Worm (Caenorhabditis elegans): ENCODE data around the gene idpp-16.

The idpp-16 gene

ce11 chrV:11621276-11621675 lies 15.0 kb upstream of the idpp-16 start:
- TF ChIP-seq scrt-1 (GFP tag; IDR thresholded peaks at IDR 0.05) (no peak), B0310.2 (tag; optimal IDR thresholded peaks at IDR 0.05) (no peak), sea-1 (GFP tag; conservative IDR thresholded peaks at IDR 0.05) (no peak), hmbx-1 (tag; optimal IDR thresholded peaks at IDR 0.05) (no peak), hmg-4 (GFP tag; optimal IDR thresholded peaks at IDR 0.05) (no peak), ceh-36 (tag; optimal IDR thresholded peaks at IDR 0.05) (no peak), flt-1 (GFP tag; IDR thresholded peaks at IDR 0.05) (no peak), ceh-13 (GFP tag; optimal IDR thresholded peaks at IDR 0.05) (no peak), hnd-1 (tag; optimal IDR thresholded peaks at IDR 0.05) (no peak), tbx-37 (GFP tag; conservative IDR thresholded peaks at IDR 0.05) (no peak), ama-1 (optimal IDR thresholded peaks at IDR 0.05) (no peak), F13C5.2 (tag; optimal IDR thresholded peaks at IDR 0.05) (no peak), aly-1 (tag; optimal IDR thresholded peaks at IDR 0.05) (no peak), ets-7 (tag; optimal IDR thresholded peaks at IDR 0.05) (no peak), pes-1 (GFP tag; IDR thresholded peaks at IDR 0.05) (no peak), tra-4 (tag; optimal IDR thresholded peaks at IDR 0.05) (no peak), tbx-11 (GFP tag; IDR thresholded peaks at IDR 0.05) (no peak)

ce11 chrV:11620081-11620480 lies 13.8 kb upstream of the idpp-16 start:
- TF ChIP-seq flt-1 (GFP tag; IDR thresholded peaks at IDR 0.05), result no peak
- TF ChIP-seq ama-1 (optimal IDR thresholded peaks at IDR 0.05), result no peak
- TF ChIP-seq aly-1 (tag; optimal IDR thresholded peaks at IDR 0.05), result no peak
- no peak for TF ChIP-seq tbx-11 (GFP tag; IDR thresholded peaks at IDR 0.05)
- no peak for TF ChIP-seq hmbx-1 (tag; optimal IDR thresholded peaks at IDR 0.05)
- TF ChIP-seq hmg-4 (GFP tag; optimal IDR thresholded peaks at IDR 0.05), result no peak
- no peak for TF ChIP-seq B0310.2 (tag; optimal IDR thresholded peaks at IDR 0.05)
- no peak for TF ChIP-seq hnd-1 (tag; optimal IDR thresholded peaks at IDR 0.05)
- TF ChIP-seq tra-4 (tag; optimal IDR thresholded peaks at IDR 0.05), result no peak
- TF ChIP-seq ceh-36 (tag; optimal IDR thresholded peaks at IDR 0.05), result no peak
- TF ChIP-seq scrt-1 (GFP tag; IDR thresholded peaks at IDR 0.05), result no peak
- TF ChIP-seq ceh-13 (GFP tag; optimal IDR thresholded peaks at IDR 0.05), result no peak
- TF ChIP-seq tbx-37 (GFP tag; conservative IDR thresholded peaks at IDR 0.05), result no peak
- no peak for TF ChIP-seq pes-1 (GFP tag; IDR thresholded peaks at IDR 0.05)
- no peak for TF ChIP-seq F13C5.2 (tag; optimal IDR thresholded peaks at IDR 0.05)
- TF ChIP-seq ets-7 (tag; optimal IDR thresholded peaks at IDR 0.05), result no peak
- TF ChIP-seq sea-1 (GFP tag; conservative IDR thresholded peaks at IDR 0.05), result no peak

- no peak for TF ChIP-seq ceh-13 (GFP tag; optimal IDR thresholded peaks at IDR 0.05)
- TF ChIP-seq tra-4 (tag; optimal IDR thresholded peaks at IDR 0.05), result no peak
- no peak for TF ChIP-seq sea-1 (GFP tag; conservative IDR thresholded peaks at IDR 0.05)
- no peak for TF ChIP-seq ets-7 (tag; optimal IDR thresholded peaks at IDR 0.05)
- TF ChIP-seq B0310.2 (tag; optimal IDR thresholded peaks at IDR 0.05), result no peak
- TF ChIP-seq tbx-11 (GFP tag; IDR thresholded peaks at IDR 0.05), result no peak
- no peak for TF ChIP-seq hmbx-1 (tag; optimal IDR thresholded peaks at IDR 0.05)
- no peak for TF ChIP-seq scrt-1 (GFP tag; IDR thresholded peaks at IDR 0.05)
- TF ChIP-seq aly-1 (tag; optimal IDR thresholded peaks at IDR 0.05), result no peak
- TF ChIP-seq hmg-4 (GFP tag; optimal IDR thresholded peaks at IDR 0.05), result no peak
- TF ChIP-seq ama-1 (optimal IDR thresholded peaks at IDR 0.05), result no peak
- TF ChIP-seq tbx-37 (GFP tag; conservative IDR thresholded peaks at IDR 0.05), result no peak
- no peak for TF ChIP-seq flt-1 (GFP tag; IDR thresholded peaks at IDR 0.05)
- TF ChIP-seq ceh-36 (tag; optimal IDR thresholded peaks at IDR 0.05), result no peak
- TF ChIP-seq hnd-1 (tag; optimal IDR thresholded peaks at IDR 0.05), result no peak
- no peak for TF ChIP-seq F13C5.2 (tag; optimal IDR thresholded peaks at IDR 0.05)
- no peak for TF ChIP-seq pes-1 (GFP tag; IDR thresholded peaks at IDR 0.05)
Observed at ce11 chrV:11618173-11618572, 11.8 kb upstream of the idpp-16 start, which contains the start of gene glb-15. glb-15 (minus strand) TSS chrV:11618273.

ce11 chrV:11616813-11617212 lies 10.5 kb upstream of the idpp-16 start:
- no peak for TF ChIP-seq hmg-4 (GFP tag; optimal IDR thresholded peaks at IDR 0.05)

- TF ChIP-seq sea-1 (GFP tag; conservative IDR thresholded peaks at IDR 0.05), result no peak
Observed at ce11 chrV:11615948-11616681, 9.8 kb upstream of the idpp-16 start, which contains the start of gene nlp-24. nlp-24 (plus strand) TSS chrV:11616376.

DNA sequence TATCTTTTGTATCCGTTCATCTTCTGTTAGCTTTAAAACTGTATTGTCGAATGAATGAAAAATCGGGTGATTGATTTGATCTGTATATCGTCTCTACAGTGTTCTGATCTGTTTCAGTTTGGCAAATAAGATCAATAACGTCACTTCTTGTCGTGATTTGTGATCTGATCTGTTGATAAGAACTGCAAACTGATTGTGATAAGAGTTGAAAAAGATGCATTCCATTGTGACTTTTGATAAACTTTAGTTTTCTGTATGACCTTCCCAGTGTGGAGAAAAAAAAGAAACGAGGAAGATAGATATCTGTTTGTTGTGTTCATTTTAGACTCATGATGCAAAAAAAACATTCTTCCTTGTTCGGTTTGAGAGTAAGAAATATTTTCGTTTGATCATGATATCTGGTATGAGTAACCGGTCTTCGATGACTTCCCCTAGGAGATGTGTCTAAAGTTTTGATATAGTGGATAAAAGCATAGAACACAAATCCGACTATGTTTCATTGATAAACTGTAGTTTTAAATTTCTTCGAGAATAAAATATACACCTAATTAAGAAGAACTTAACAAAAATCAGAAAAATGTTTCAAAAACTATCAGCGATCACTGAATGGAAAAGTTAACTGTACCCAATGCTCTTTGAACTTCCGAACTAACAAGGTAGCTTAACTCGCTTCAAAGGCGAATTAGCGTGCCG lies 8.6 kb upstream of the idpp-16 start:
- no peak for TF ChIP-seq hnd-1 (tag; optimal IDR thresholded peaks at IDR 0.05)
- TF ChIP-seq tbx-37 (GFP tag; conservative IDR thresholded peaks at IDR 0.05), result no peak
- no peak for TF ChIP-seq ceh-13 (GFP tag; optimal IDR thresholded peaks at IDR 0.05)
- no peak for TF ChIP-seq tbx-11 (GFP tag; IDR thresholded peaks at IDR 0.05)
- no peak for TF ChIP-seq B0310.2 (tag; optimal IDR thresholded peaks at IDR 0.05)
- no peak for TF ChIP-seq ceh-36 (tag; optimal IDR thresholded peaks at IDR 0.05)
- TF ChIP-seq sea-1 (GFP tag; conservative IDR thresholded peaks at IDR 0.05), result no peak
- no peak for TF ChIP-seq ets-7 (tag; optimal IDR thresholded peaks at IDR 0.05)
- TF ChIP-seq flt-1 (GFP tag; IDR thresholded peaks at IDR 0.05), result no peak

DNA sequence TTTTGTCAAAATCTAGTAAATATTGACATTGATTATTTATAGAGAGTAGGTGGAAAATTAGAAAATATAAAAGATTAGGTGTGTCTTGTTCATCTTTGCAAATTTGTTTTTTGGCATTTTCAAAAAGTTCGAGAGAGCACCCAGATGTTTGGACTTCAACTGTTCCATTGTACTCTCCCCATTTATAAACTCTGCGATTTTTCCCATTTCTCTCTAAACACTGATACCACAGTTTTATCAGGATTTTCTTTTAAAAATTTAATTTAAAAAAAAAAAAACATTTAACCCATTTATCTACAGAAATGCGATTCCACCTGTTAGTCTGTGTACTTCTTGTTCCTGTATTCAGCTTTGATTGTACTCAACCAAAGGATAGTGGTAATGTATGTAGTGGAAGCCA lies 6.7 kb upstream of the idpp-16 start, which contains the start of gene tag-290:
Gene tag-290, plus strand, starts transcription at position 301 of the 400 bp plus-strand sequence.
- TF ChIP-seq tra-4 (tag; optimal IDR thresholded peaks at IDR 0.05) (no peak), sea-1 (GFP tag; conservative IDR thresholded peaks at IDR 0.05) (no peak), ceh-13 (GFP tag; optimal IDR thresholded peaks at IDR 0.05) (no peak), tbx-37 (GFP tag; conservative IDR thresholded peaks at IDR 0.05) (no peak), hnd-1 (tag; optimal IDR thresholded peaks at IDR 0.05) (no peak), hmg-4 (GFP tag; optimal IDR thresholded peaks at IDR 0.05) (no peak), ets-7 (tag; optimal IDR thresholded peaks at IDR 0.05) (no peak), B0310.2 (tag; optimal IDR thresholded peaks at IDR 0.05) (no peak), pes-1 (GFP tag; IDR thresholded peaks at IDR 0.05) (no peak), ama-1 (optimal IDR thresholded peaks at IDR 0.05) (no peak), F13C5.2 (tag; optimal IDR thresholded peaks at IDR 0.05) (no peak), flt-1 (GFP tag; IDR thresholded peaks at IDR 0.05) (no peak), hmbx-1 (tag; optimal IDR thresholded peaks at IDR 0.05) (no peak), ceh-36 (tag; optimal IDR thresholded peaks at IDR 0.05) (no peak)
